Worm (Caenorhabditis elegans) whole organism, young adult: ENCODE measurements around the gene npr-28.

Experiments used
- B0035.1 ChIP-seq: sonication (generic microtip); optimal IDR thresholded peaks from 2 replicates; lab custom pipeline; 2016; ENCODE audit warnings: missing genetic modification characterization, mild to moderate bottlenecking, missing compliant biosample characterization, missing genotype, missing genetic modification reagents
- B0261.1 ChIP-seq: sonication (generic microtip); optimal IDR thresholded peaks from 2 replicates; lab custom pipeline; 2016; ENCODE audit warnings: mild to moderate bottlenecking, missing genetic modification characterization, moderate library complexity, missing compliant biosample characterization
- D2030.7 ChIP-seq: fragments of 200-800 bp; sonication (Bioruptor generic); IDR thresholded peaks from 2 replicates; pipeline ENCODE4 v1.3.6; 2022; ENCODE audit warnings: missing genetic modification reagents, missing genetic modification characterization, missing compliant biosample characterization
- F10E7.11 ChIP-seq: sonication (generic microtip); optimal IDR thresholded peaks from 2 replicates; lab custom pipeline; 2017; ENCODE audit warnings: mild to moderate bottlenecking, missing genetic modification characterization, moderate library complexity, missing compliant biosample characterization
- F23B12.7 ChIP-seq: sonication (generic microtip); optimal IDR thresholded peaks from 2 replicates; lab custom pipeline; 2017; ENCODE audit warnings: missing genetic modification characterization, mild to moderate bottlenecking, missing compliant biosample characterization, antibody characterized with exemption, moderate library complexity; ENCODE audit not compliant: insufficient read depth
- F39B2.1 ChIP-seq: fragments of 200-800 bp; sonication (Bioruptor generic); IDR thresholded peaks from 2 replicates; pipeline ENCODE4 v1.3.6; 2022; ENCODE audit warnings: missing genetic modification reagents, missing genetic modification characterization, missing compliant biosample characterization
- F52B5.7 ChIP-seq: sonication (generic microtip); optimal IDR thresholded peaks from 2 replicates; lab custom pipeline; 2016; ENCODE audit warnings: mild to moderate bottlenecking, missing genetic modification characterization, missing compliant biosample characterization
- F57A8.1 ChIP-seq: fragments of 200-800 bp; sonication (Bioruptor generic); optimal IDR thresholded peaks from 2 replicates; lab custom pipeline; 2018; ENCODE audit warnings: mild to moderate bottlenecking, missing genetic modification characterization, moderate library complexity, missing compliant biosample characterization
- Y53F4B.3 ChIP-seq: fragments of 200-800 bp; sonication (Bioruptor generic); IDR thresholded peaks from 2 replicates; pipeline ENCODE4 v1.3.6; 2022; ENCODE audit warnings: missing genetic modification reagents, missing genetic modification characterization, missing compliant biosample characterization
- Y67H2A.10 ChIP-seq: fragments of 200-800 bp; sonication (Bioruptor generic); conservative IDR thresholded peaks from 2 replicates; pipeline ENCODE4 v1.3.6; 2022; ENCODE audit warnings: missing genetic modification reagents, missing genetic modification characterization, missing compliant biosample characterization
- Y79H2A.3 ChIP-seq: fragments of 200-800 bp; sonication (Bioruptor generic); conservative IDR thresholded peaks from 2 replicates; pipeline ENCODE4 v1.3.6; 2022; ENCODE audit warnings: missing genetic modification reagents, missing genetic modification characterization, missing compliant biosample characterization
- ZK185.1 ChIP-seq: sonication (generic microtip); optimal IDR thresholded peaks from 2 replicates; lab custom pipeline; 2016; ENCODE audit warnings: mild to moderate bottlenecking, missing genetic modification characterization, missing compliant biosample characterization; ENCODE audit not compliant: poor library complexity, severe bottlenecking
- aptf-3 ChIP-seq: fragments of 200-800 bp; sonication (Bioruptor generic); IDR thresholded peaks from 2 replicates; pipeline ENCODE4 v1.3.6; 2022; ENCODE audit warnings: missing genetic modification characterization, missing compliant biosample characterization
- attf-5 ChIP-seq: fragments of 200-800 bp; sonication (Bioruptor generic); optimal IDR thresholded peaks from 2 replicates; lab custom pipeline; 2018; ENCODE audit warnings: mild to moderate bottlenecking, missing genetic modification characterization, missing compliant biosample characterization
- ccch-3 ChIP-seq: fragments of 200-800 bp; sonication (Bioruptor generic); optimal IDR thresholded peaks from 2 replicates; lab custom pipeline; 2018; ENCODE audit warnings: mild to moderate bottlenecking, missing genetic modification characterization, missing compliant biosample characterization
- cebp-2 ChIP-seq: fragments of 200-800 bp; sonication (Bioruptor generic); IDR thresholded peaks from 2 replicates; pipeline ENCODE4 v1.3.6; 2022; ENCODE audit warnings: missing genetic modification characterization, missing compliant biosample characterization
- ceh-27 ChIP-seq: fragments of 200-800 bp; sonication (Bioruptor generic); optimal IDR thresholded peaks from 2 replicates; lab custom pipeline; 2018; ENCODE audit warnings: mild to moderate bottlenecking, missing genetic modification characterization, moderate library complexity, missing compliant biosample characterization
- ceh-91 ChIP-seq: fragments of 200-800 bp; sonication (Bioruptor generic); IDR thresholded peaks from 2 replicates; pipeline ENCODE4 v1.3.6; 2022; ENCODE audit warnings: missing genetic modification reagents, missing genetic modification characterization, missing compliant biosample characterization
- dox-1 ChIP-seq: fragments of 200-800 bp; sonication (Bioruptor generic); IDR thresholded peaks from 2 replicates; pipeline ENCODE4 v1.3.6; 2022; ENCODE audit warnings: missing genetic modification reagents, missing genetic modification characterization, missing compliant biosample characterization
- dpl-1 ChIP-seq: fragments of 150-350 bp; optimal IDR thresholded peaks from 2 replicates; lab custom pipeline; 2014; ENCODE audit warnings: missing biosample characterization, missing genetic modification reagents, missing genetic modification characterization
- egl-18 ChIP-seq: fragments of 200-800 bp; sonication (Bioruptor generic); IDR thresholded peaks from 2 replicates; pipeline ENCODE4 v1.3.6; 2022; ENCODE audit warnings: missing genetic modification reagents, missing genetic modification characterization, missing compliant biosample characterization
- egl-44 ChIP-seq: fragments of 200-800 bp; sonication (Bioruptor generic); IDR thresholded peaks from 2 replicates; pipeline ENCODE4 v1.3.6; 2022; ENCODE audit warnings: missing genetic modification reagents, missing genetic modification characterization, missing compliant biosample characterization
- him-1 ChIP-seq: sonication (generic microtip); optimal IDR thresholded peaks from 2 replicates; lab custom pipeline; 2016; ENCODE audit warnings: missing genotype, missing genetic modification reagents, missing genetic modification characterization, missing compliant biosample characterization
- hmg-1.2 ChIP-seq: fragments of 200-800 bp; sonication (Bioruptor generic); IDR thresholded peaks from 2 replicates; pipeline ENCODE4 v1.3.6; 2022; ENCODE audit warnings: missing genetic modification reagents, missing genetic modification characterization, missing compliant biosample characterization
- hmg-20 ChIP-seq: fragments of 200-800 bp; sonication (Bioruptor generic); IDR thresholded peaks from 2 replicates; pipeline ENCODE4 v1.3.6; 2022; ENCODE audit warnings: missing genetic modification reagents, missing genetic modification characterization, missing compliant biosample characterization
- hsf-1 ChIP-seq: fragments of 200-800 bp; sonication (Bioruptor generic); IDR thresholded peaks from 2 replicates; pipeline ENCODE4 v1.3.6; 2022; ENCODE audit warnings: missing genetic modification reagents, missing genetic modification characterization, missing compliant biosample characterization
- lin-26 ChIP-seq: fragments of 200-800 bp; sonication (Bioruptor generic); IDR thresholded peaks from 2 replicates; pipeline ENCODE4 v1.3.6; 2022; ENCODE audit warnings: missing genetic modification reagents, missing genetic modification characterization, missing compliant biosample characterization
- lin-40 ChIP-seq: sonication (generic microtip); optimal IDR thresholded peaks from 2 replicates; lab custom pipeline; 2016; ENCODE audit warnings: missing genetic modification characterization, mild to moderate bottlenecking, missing compliant biosample characterization, missing genotype, missing genetic modification reagents
- lsl-1 ChIP-seq: fragments of 200-800 bp; sonication (Bioruptor generic); optimal IDR thresholded peaks from 2 replicates; lab custom pipeline; 2018; ENCODE audit warnings: mild to moderate bottlenecking, missing genetic modification characterization, moderate library complexity, missing compliant biosample characterization
- madf-6 ChIP-seq: fragments of 200-800 bp; sonication (Bioruptor generic); IDR thresholded peaks from 2 replicates; pipeline ENCODE4 v1.3.6; 2022; ENCODE audit warnings: missing genetic modification reagents, missing genetic modification characterization, missing compliant biosample characterization
- mes-4 ChIP-seq: sonication (generic microtip); optimal IDR thresholded peaks from 2 replicates; lab custom pipeline; 2016; ENCODE audit warnings: missing genotype, missing genetic modification characterization, missing compliant biosample characterization
- nfya-2 ChIP-seq: fragments of 200-800 bp; sonication (Bioruptor generic); IDR thresholded peaks from 2 replicates; pipeline ENCODE4 v1.3.6; 2022; ENCODE audit warnings: missing genetic modification reagents, missing genetic modification characterization, missing compliant biosample characterization
- nhr-27 ChIP-seq: fragments of 200-800 bp; sonication (Bioruptor generic); optimal IDR thresholded peaks from 2 replicates; lab custom pipeline; 2018; ENCODE audit warnings: mild to moderate bottlenecking, missing genetic modification characterization, moderate library complexity, missing compliant biosample characterization
- nhr-90 ChIP-seq: sonication (generic microtip); optimal IDR thresholded peaks from 2 replicates; lab custom pipeline; 2016; ENCODE audit warnings: missing genotype, mild to moderate bottlenecking, missing genetic modification characterization, missing compliant biosample characterization
- rec-8 ChIP-seq, 2 experiments: sonication (generic microtip); optimal IDR thresholded peaks; 2 replicates each; lab custom pipeline; 2016; ENCODE audit warnings: mild to moderate bottlenecking in 2 of 2, missing genetic modification characterization in 2 of 2, missing genetic modification reagents in 2 of 2, missing genotype in 2 of 2, missing biosample characterization in 1 of 2, missing compliant biosample characterization in 1 of 2, moderate library complexity in 1 of 2
- sea-2 ChIP-seq: fragments of 200-800 bp; sonication (Bioruptor generic); IDR thresholded peaks from 2 replicates; pipeline ENCODE4 v1.3.6; 2022; ENCODE audit warnings: missing genetic modification characterization, missing compliant biosample characterization
- snpc-1.1 ChIP-seq: sonication (generic microtip); optimal IDR thresholded peaks from 2 replicates; lab custom pipeline; 2017; ENCODE audit warnings: missing genetic modification characterization, mild to moderate bottlenecking, missing compliant biosample characterization, antibody characterized with exemption, moderate library complexity, missing genotype, missing genetic modification reagents; ENCODE audit not compliant: insufficient read depth
- snpc-3.4 ChIP-seq: sonication (generic microtip); optimal IDR thresholded peaks from 2 replicates; lab custom pipeline; 2017; ENCODE audit warnings: missing genetic modification characterization, mild to moderate bottlenecking, missing compliant biosample characterization, antibody characterized with exemption, moderate library complexity, missing genotype, missing genetic modification reagents
- snpc-4 ChIP-seq, 5 experiments: fragments of 150-350 bp in 1 of 5; sonication (generic microtip) in 4 of 5; optimal IDR thresholded peaks; 2 replicates each; lab custom pipeline; 2014 to 2018; ENCODE audit warnings: missing genetic modification characterization in 5 of 5, missing biosample characterization in 3 of 5, antibody characterized with exemption in 2 of 5, mild to moderate bottlenecking in 2 of 5, missing compliant biosample characterization in 2 of 5, missing genotype in 2 of 5, moderate library complexity in 2 of 5, missing genetic modification reagents in 1 of 5
- sptf-2 ChIP-seq: fragments of 200-800 bp; sonication (Bioruptor generic); optimal IDR thresholded peaks from 2 replicates; lab custom pipeline; 2018; ENCODE audit warnings: mild to moderate bottlenecking, missing genetic modification characterization, missing compliant biosample characterization
- tbp1 ChIP-seq: fragments of 200-800 bp; sonication (Bioruptor generic); optimal IDR thresholded peaks from 2 replicates; lab custom pipeline; 2018; ENCODE audit warnings: mild to moderate bottlenecking, missing genetic modification characterization, missing compliant biosample characterization
- tbx-9 ChIP-seq: sonication (generic microtip); optimal IDR thresholded peaks from 2 replicates; lab custom pipeline; 2016; ENCODE audit warnings: borderline replicate concordance, missing genetic modification characterization, inconsistent platforms, missing compliant biosample characterization
- ztf-22 ChIP-seq: fragments of 200-800 bp; sonication (Bioruptor generic); optimal IDR thresholded peaks from 2 replicates; lab custom pipeline; 2018; ENCODE audit warnings: mild to moderate bottlenecking, missing genetic modification characterization, moderate library complexity, missing compliant biosample characterization
- ztf-28 ChIP-seq: fragments of 200-800 bp; sonication (Bioruptor generic); IDR thresholded peaks from 2 replicates; pipeline ENCODE4 v1.3.6; 2022; ENCODE audit warnings: missing genetic modification reagents, missing genetic modification characterization, missing compliant biosample characterization
- ztf-3 ChIP-seq: fragments of 200-800 bp; sonication (Bioruptor generic); optimal IDR thresholded peaks from 2 replicates; lab custom pipeline; 2018; ENCODE audit warnings: mild to moderate bottlenecking, missing genetic modification characterization, missing compliant biosample characterization
- ztf-6 ChIP-seq: fragments of 200-800 bp; sonication (Bioruptor generic); IDR thresholded peaks from 2 replicates; pipeline ENCODE4 v1.3.6; 2022; ENCODE audit warnings: missing genetic modification reagents, missing genetic modification characterization, missing compliant biosample characterization

The npr-28 gene

DNA sequence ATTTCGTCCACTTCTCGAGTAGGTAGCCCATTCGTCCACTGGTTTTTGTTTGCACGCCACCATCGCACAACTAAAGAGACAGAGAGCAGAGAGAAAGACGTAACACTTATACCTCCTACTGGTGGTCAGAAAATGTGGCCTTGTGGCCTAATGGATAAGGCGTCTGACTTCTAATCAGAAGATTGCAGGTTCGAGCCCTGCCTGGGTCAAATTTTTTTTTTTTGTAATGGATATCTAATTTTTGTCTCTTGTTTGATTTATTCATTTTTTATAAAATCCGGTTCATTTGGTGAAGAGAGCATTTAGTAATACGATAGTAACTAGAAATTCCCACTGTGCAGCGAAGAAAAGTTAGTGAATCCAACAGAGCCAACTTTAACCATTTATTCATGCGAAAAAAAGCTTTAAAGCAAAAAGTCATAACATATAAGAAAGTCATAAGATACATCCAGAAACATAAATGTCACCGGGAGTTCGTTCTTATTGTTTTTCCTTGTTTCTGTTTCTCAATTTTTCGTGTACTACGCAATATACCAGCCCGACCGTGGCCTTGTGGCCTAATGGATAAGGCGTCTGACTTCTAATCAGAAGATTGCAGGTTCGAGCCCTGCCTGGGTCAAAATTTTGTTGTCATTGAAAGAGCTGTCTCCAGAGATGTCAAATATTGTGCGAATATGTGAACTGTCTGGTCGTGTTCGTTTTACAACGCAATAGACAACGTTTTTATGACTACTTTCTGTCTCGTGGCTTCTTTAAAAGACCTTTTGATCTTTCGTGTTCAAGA, 35.4 kb upstream of the npr-28 start (continued):
- TF ChIP-seq snpc-4 (GFP tag; optimal IDR thresholded peaks at IDR 0.05; lab: Kevin White, UChicago) = peak; percentile 39
- peak in 2 of 4 experiments; percentile 17 to 31 for TF ChIP-seq snpc-4 (tag; optimal IDR thresholded peaks at IDR 0.05; lab: Kevin White, UChicago)
- TF ChIP-seq Y67H2A.10 (GFP tag; lab: Robert Waterston, UW) = no peak
- peak; percentile 65 for TF ChIP-seq dox-1
- TF ChIP-seq attf-5 = no peak
- peak; percentile 95 for TF ChIP-seq tbp1 (GFP tag; lab: Kevin White, UChicago)
- no peak for TF ChIP-seq egl-44 (GFP tag; lab: Robert Waterston, UW)
- TF ChIP-seq ZK185.1 = peak; percentile 44
- no peak for TF ChIP-seq Y79H2A.3 (GFP tag; lab: Robert Waterston, UW)
- no peak for TF ChIP-seq ccch-3 (GFP tag; lab: Kevin White, UChicago)
- TF ChIP-seq snpc-1.1 (tag; lab: Kevin White, UChicago) = peak; percentile 43
- no peak for TF ChIP-seq hsf-1 (GFP tag; lab: Robert Waterston, UW)
- 0 out of 2 replicates have a peak, but pooled peaks have one; percentile 35 for TF ChIP-seq ztf-28 (GFP tag; lab: Robert Waterston, UW)
- no peak for TF ChIP-seq nfya-2 (GFP tag; lab: Robert Waterston, UW)
- TF ChIP-seq sptf-2 (GFP tag; lab: Kevin White, UChicago) = no peak
- TF ChIP-seq lsl-1 (GFP tag; lab: Kevin White, UChicago) = no peak
- peak; percentile 44 for TF ChIP-seq D2030.7 (GFP tag; lab: Robert Waterston, UW)
- TF ChIP-seq lin-26 (GFP tag; lab: Robert Waterston, UW) = peak; percentile 85
- no peak for TF ChIP-seq Y53F4B.3 (GFP tag; lab: Robert Waterston, UW)
- no peak for TF ChIP-seq mes-4 (tag; lab: Kevin White, UChicago)
- TF ChIP-seq F23B12.7 = peak; percentile 60
- no peak for TF ChIP-seq tbx-9 (tag; lab: Kevin White, UChicago)
- no peak for TF ChIP-seq B0035.1
- TF ChIP-seq ceh-91 = no peak
- TF ChIP-seq F57A8.1 (GFP tag; lab: Kevin White, UChicago) = no peak
- TF ChIP-seq madf-6 = peak; percentile 48; the same call in 1 of the 2 replicates
- TF ChIP-seq ceh-27 = no peak
- TF ChIP-seq F39B2.1 (GFP tag; lab: Robert Waterston, UW) = no peak
- TF ChIP-seq rec-8 (tag; optimal IDR thresholded peaks at IDR 0.05; lab: Kevin White, UChicago) = no peak
- peak; percentile 45 for TF ChIP-seq snpc-3.4 (tag; lab: Kevin White, UChicago)
- TF ChIP-seq B0261.1 = peak; percentile 90
- no peak for TF ChIP-seq ztf-3 (GFP tag; lab: Kevin White, UChicago)
- TF ChIP-seq sea-2 (GFP tag; lab: Robert Waterston, UW) = no peak
- TF ChIP-seq hmg-1.2 = peak; percentile 78
- no peak for TF ChIP-seq aptf-3 (GFP tag; lab: Robert Waterston, UW)
- TF ChIP-seq hmg-20 (GFP tag; lab: Robert Waterston, UW) = no peak
- no peak for TF ChIP-seq nhr-27 (tag; lab: Kevin White, UChicago)
- TF ChIP-seq F10E7.11 (tag; lab: Kevin White, UChicago) = no peak
- peak; percentile 36 for TF ChIP-seq lin-40
- TF ChIP-seq egl-18 (GFP tag; lab: Robert Waterston, UW) = no peak
- no peak for TF ChIP-seq F52B5.7 (tag; lab: Kevin White, UChicago)
- TF ChIP-seq dpl-1 = no peak
- TF ChIP-seq ztf-6 (GFP tag; lab: Robert Waterston, UW) = no peak
- TF ChIP-seq ztf-22 (GFP tag; lab: Kevin White, UChicago) = no peak
- TF ChIP-seq him-1 (tag; lab: Kevin White, UChicago) = no peak
- no peak for TF ChIP-seq nhr-90
- no peak for TF ChIP-seq cebp-2 (GFP tag; lab: Robert Waterston, UW)
